Fruit fly (Drosophila melanogaster) whole organism, embryonic: Measurements from ENCODE around the gene CG17768.

Experiments
- CG10654 ChIP-seq: fragments of 200-800 bp; sonication (Bioruptor generic); optimal IDR thresholded peaks from 2 replicates; lab custom pipeline; 2016; ENCODE audit warnings: missing biosample characterization, missing genetic modification characterization
- CG12071 ChIP-seq: fragments of 200-800 bp; sonication (Bioruptor generic); optimal IDR thresholded peaks from 3 replicates; lab custom pipeline; 2018; ENCODE audit warnings: missing biosample characterization, mild to moderate bottlenecking, missing genetic modification characterization
- CG12744 ChIP-seq: fragments of 200-800 bp; sonication (Bioruptor generic); optimal IDR thresholded peaks from 2 replicates; lab custom pipeline; 2016; ENCODE audit warnings: missing biosample characterization, missing genetic modification characterization
- CG15269 ChIP-seq: fragments of 200-800 bp; sonication (Bioruptor generic); optimal IDR thresholded peaks from 2 replicates; lab custom pipeline; 2018; ENCODE audit warnings: missing biosample characterization, mild to moderate bottlenecking, missing genetic modification characterization, moderate library complexity
- CG1529 ChIP-seq: fragments of 200-800 bp; sonication (Bioruptor generic); optimal IDR thresholded peaks from 3 replicates; lab custom pipeline; 2018; ENCODE audit warnings: missing biosample characterization, missing genetic modification characterization
- CG1603 ChIP-seq: fragments of 200-800 bp; sonication (Bioruptor generic); optimal IDR thresholded peaks from 2 replicates; lab custom pipeline; 2019; ENCODE audit warnings: missing biosample characterization, mild to moderate bottlenecking, missing genetic modification characterization, moderate library complexity
- CG1647 ChIP-seq: fragments of 200-800 bp; sonication (Bioruptor generic); optimal IDR thresholded peaks from 3 replicates; lab custom pipeline; 2016; ENCODE audit warnings: missing biosample characterization, missing genetic modification characterization
- CG17359 ChIP-seq: fragments of 200-800 bp; sonication (Bioruptor generic); optimal IDR thresholded peaks from 3 replicates; lab custom pipeline; 2018; ENCODE audit warnings: missing biosample characterization, mild to moderate bottlenecking, missing genetic modification characterization, moderate library complexity
- CG17802 ChIP-seq: fragments of 200-800 bp; sonication (Bioruptor generic); optimal IDR thresholded peaks from 2 replicates; lab custom pipeline; 2018; ENCODE audit warnings: missing biosample characterization, mild to moderate bottlenecking, missing genetic modification characterization, moderate library complexity
- CG18011 ChIP-seq: fragments of 200-800 bp; sonication (Bioruptor generic); optimal IDR thresholded peaks from 2 replicates; lab custom pipeline; 2017; ENCODE audit warnings: missing biosample characterization, missing genetic modification characterization, mild to moderate bottlenecking, moderate library complexity, missing genotype
- CG2116 ChIP-seq: fragments of 200-800 bp; sonication (Bioruptor generic); optimal IDR thresholded peaks from 3 replicates; lab custom pipeline; 2018; ENCODE audit warnings: missing biosample characterization, mild to moderate bottlenecking, missing genetic modification characterization
- CG30020 ChIP-seq: fragments of 200-800 bp; optimal IDR thresholded peaks from 2 replicates; lab custom pipeline; 2019; ENCODE audit warnings: missing biosample characterization, mild to moderate bottlenecking, missing genetic modification characterization, moderate library complexity
- CG3407 ChIP-seq: fragments of 200-800 bp; sonication (Bioruptor generic); optimal IDR thresholded peaks from 2 replicates; lab custom pipeline; 2018; ENCODE audit warnings: missing biosample characterization, mild to moderate bottlenecking, missing genetic modification characterization
- CG42726 ChIP-seq: fragments of 200-800 bp; sonication (Bioruptor generic); IDR thresholded peaks from 2 replicates; pipeline ENCODE4 v1.3.6; 2022; ENCODE audit warnings: missing biosample characterization, missing genetic modification characterization; ENCODE audit not compliant: partially characterized antibody
- CG4854 ChIP-seq: fragments of 200-800 bp; sonication (Bioruptor generic); optimal IDR thresholded peaks from 2 replicates; lab custom pipeline; 2016; ENCODE audit warnings: missing biosample characterization, missing genetic modification characterization, inconsistent platforms
- CG6765 ChIP-seq: fragments of 200-800 bp; sonication (Bioruptor generic); optimal IDR thresholded peaks from 3 replicates; lab custom pipeline; 2017; ENCODE audit warnings: missing biosample characterization, mild to moderate bottlenecking, missing genetic modification characterization
- CG6791 ChIP-seq: fragments of 200-800 bp; sonication (Bioruptor generic); IDR thresholded peaks from 3 replicates; pipeline ENCODE4 v1.3.6; 2022; ENCODE audit warnings: missing biosample characterization, missing genetic modification characterization; ENCODE audit not compliant: partially characterized antibody
- CG8478 ChIP-seq: fragments of >200 bp; optimal IDR thresholded peaks from 2 replicates; lab custom pipeline; 2018
- ERR ChIP-seq: fragments of 200-800 bp; sonication (Bioruptor generic); optimal IDR thresholded peaks from 2 replicates; lab custom pipeline; 2016; ENCODE audit warnings: missing biosample characterization, missing genetic modification characterization
- Fer1 ChIP-seq: fragments of 200-800 bp; sonication (Bioruptor generic); optimal IDR thresholded peaks from 2 replicates; lab custom pipeline; 2017; ENCODE audit warnings: missing biosample characterization, mild to moderate bottlenecking, missing genetic modification characterization
- H2.0 ChIP-seq: fragments of 200-800 bp; sonication (Bioruptor generic); IDR thresholded peaks from 2 replicates; pipeline ENCODE4 v1.3.6; 2022; ENCODE audit warnings: missing biosample characterization, missing genetic modification characterization
- Hmx ChIP-seq: fragments of 200-800 bp; sonication (Bioruptor generic); optimal IDR thresholded peaks from 2 replicates; lab custom pipeline; 2016; ENCODE audit warnings: missing biosample characterization, missing genetic modification characterization
- Lhr ChIP-seq: fragments of 200-800 bp; sonication (Bioruptor generic); optimal IDR thresholded peaks from 3 replicates; lab custom pipeline; 2017; ENCODE audit warnings: mild to moderate bottlenecking, missing biosample characterization, missing genetic modification reagents, missing genetic modification characterization
- MBD-R2 ChIP-seq: fragments of 200-800 bp; sonication (Bioruptor generic); IDR thresholded peaks from 2 replicates; pipeline ENCODE4 v1.3.6; 2022; ENCODE audit warnings: missing biosample characterization, missing genetic modification characterization
- Max ChIP-seq: fragments of 200-800 bp; sonication (Bioruptor generic); optimal IDR thresholded peaks from 2 replicates; lab custom pipeline; 2016; ENCODE audit warnings: missing biosample characterization, mild to moderate bottlenecking, missing genetic modification characterization
- Med ChIP-seq: fragments of 200-800 bp; sonication (Bioruptor generic); peaks from one replicate; lab custom pipeline; 2016; ENCODE audit warnings: missing biosample characterization, missing genetic modification characterization, mild to moderate bottlenecking, inconsistent platforms, moderate library complexity
- Meics ChIP-seq: fragments of 200-800 bp; sonication (Bioruptor generic); optimal IDR thresholded peaks from 2 replicates; lab custom pipeline; 2017; ENCODE audit warnings: missing biosample characterization, mild to moderate bottlenecking, missing genetic modification characterization
- Opbp ChIP-seq: fragments of 200-800 bp; sonication (Bioruptor generic); IDR thresholded peaks from 3 replicates; pipeline ENCODE4 v1.3.6; 2022; ENCODE audit warnings: missing biosample characterization, missing genetic modification characterization; ENCODE audit not compliant: partially characterized antibody
- Sry-β ChIP-seq: fragments of 200-800 bp; sonication (Bioruptor generic); optimal IDR thresholded peaks from 2 replicates; lab custom pipeline; 2018; ENCODE audit warnings: missing biosample characterization, mild to moderate bottlenecking, missing genetic modification characterization, moderate library complexity
- Usf ChIP-seq: fragments of 200-800 bp; sonication (Bioruptor generic); optimal IDR thresholded peaks from 2 replicates; lab custom pipeline; 2017; ENCODE audit warnings: missing genotype, missing biosample characterization, missing genetic modification characterization
- YL-1 ChIP-seq: fragments of 200-800 bp; sonication (Bioruptor generic); optimal IDR thresholded peaks from 3 replicates; lab custom pipeline; 2017; ENCODE audit warnings: missing biosample characterization, mild to moderate bottlenecking, missing genetic modification characterization
- abd-A ChIP-seq: fragments of 200-800 bp; sonication (Bioruptor generic); optimal IDR thresholded peaks from 3 replicates; lab custom pipeline; 2019; ENCODE audit warnings: missing biosample characterization, mild to moderate bottlenecking, missing genetic modification characterization, moderate library complexity
- al ChIP-seq: fragments of 200-800 bp; sonication (Bioruptor generic); IDR thresholded peaks from 2 replicates; pipeline ENCODE4 v1.3.6; 2022; ENCODE audit warnings: missing biosample characterization, missing genetic modification characterization
- gcm2 ChIP-seq: fragments of 200-800 bp; sonication (Bioruptor generic); optimal IDR thresholded peaks from 2 replicates; lab custom pipeline; 2016; ENCODE audit warnings: missing biosample characterization, missing genetic modification characterization
- gsb-n ChIP-seq: fragments of 200-800 bp; sonication (Bioruptor generic); optimal IDR thresholded peaks from 3 replicates; lab custom pipeline; 2018; ENCODE audit warnings: missing biosample characterization, mild to moderate bottlenecking, missing genetic modification characterization
- luna ChIP-seq: fragments of 200-800 bp; sonication (Bioruptor generic); optimal IDR thresholded peaks from 2 replicates; lab custom pipeline; 2016; ENCODE audit warnings: missing biosample characterization, missing genetic modification characterization
- mld ChIP-seq: fragments of 200-800 bp; sonication (Bioruptor generic); IDR thresholded peaks from 3 replicates; pipeline ENCODE4 v1.3.6; 2022; ENCODE audit warnings: missing biosample characterization, missing genetic modification characterization; ENCODE audit not compliant: partially characterized antibody
- pho ChIP-seq: fragments of 200-800 bp; sonication (Bioruptor generic); optimal IDR thresholded peaks from 2 replicates; lab custom pipeline; 2016; ENCODE audit warnings: missing biosample characterization, missing genetic modification characterization
- sisA ChIP-seq: fragments of 200-800 bp; sonication (Bioruptor generic); IDR thresholded peaks from 2 replicates; pipeline ENCODE4 v1.3.6; 2022; ENCODE audit warnings: missing biosample characterization, missing genetic modification characterization
- so ChIP-seq: fragments of 200-800 bp; sonication (Bioruptor generic); IDR thresholded peaks from 3 replicates; pipeline ENCODE4 v1.3.6; 2022; ENCODE audit warnings: missing biosample characterization, missing genetic modification characterization
- sqz ChIP-seq: fragments of 200-800 bp; sonication (Bioruptor generic); optimal IDR thresholded peaks from 3 replicates; lab custom pipeline; 2018; ENCODE audit warnings: missing biosample characterization, mild to moderate bottlenecking, missing genetic modification characterization
- tio ChIP-seq: fragments of 200-800 bp; sonication (Bioruptor generic); optimal IDR thresholded peaks from 2 replicates; lab custom pipeline; 2017; ENCODE audit warnings: missing biosample characterization, missing genetic modification characterization, inconsistent platforms
- trem ChIP-seq: fragments of 200-800 bp; optimal IDR thresholded peaks from 3 replicates; lab custom pipeline; 2019; ENCODE audit warnings: missing biosample characterization, mild to moderate bottlenecking, missing genetic modification characterization, moderate library complexity
- vnd ChIP-seq: fragments of 200-800 bp; sonication (Bioruptor generic); IDR thresholded peaks from 3 replicates; pipeline ENCODE4 v1.3.6; 2022; ENCODE audit warnings: missing biosample characterization, missing genetic modification characterization; ENCODE audit not compliant: partially characterized antibody
- wdn ChIP-seq: fragments of 200-800 bp; sonication (Bioruptor generic); IDR thresholded peaks from 2 replicates; pipeline ENCODE4 v1.3.6; 2022; ENCODE audit warnings: missing biosample characterization, missing genetic modification characterization

CG17768 gene

DNA sequence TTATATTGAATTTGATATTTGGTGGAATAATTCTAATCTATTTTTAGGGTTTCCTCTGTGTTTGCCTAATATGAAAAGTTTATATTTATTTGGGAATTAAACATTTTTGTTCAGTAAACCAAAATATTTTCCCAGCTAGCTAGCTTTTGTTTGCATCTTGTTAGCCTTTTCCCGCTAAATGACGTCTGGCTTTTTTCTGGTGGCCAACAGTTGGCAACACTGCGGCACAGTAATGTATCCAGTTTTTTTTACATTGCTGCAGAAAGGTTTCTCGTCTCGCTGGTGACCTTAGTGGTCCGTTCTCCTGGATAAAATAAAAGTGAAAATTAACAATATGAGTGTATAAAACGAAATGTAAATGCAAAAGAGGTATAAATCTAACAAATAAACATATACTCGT, 40.8 kb downstream of the CG17768 start, which contains the start of gene lft (continued):
- TF ChIP-seq CG10654 (GFP tag; lab: Kevin White, UChicago), result no peak
- no peak for TF ChIP-seq luna (GFP tag; lab: Kevin White, UChicago)
- no peak for TF ChIP-seq abd-A (tag; lab: Kevin White, UChicago)
- TF ChIP-seq CG12744 (GFP tag; lab: Kevin White, UChicago), result no peak
- no peak for TF ChIP-seq Usf (GFP tag; lab: Kevin White, UChicago)
- TF ChIP-seq Max, result no peak
- TF ChIP-seq Sry-β (GFP tag; lab: Kevin White, UChicago), result peak; percentile 90
- no peak for TF ChIP-seq Fer1
- TF ChIP-seq CG12071, result no peak
- no peak for TF ChIP-seq sqz (GFP tag; lab: Kevin White, UChicago)
- no peak for TF ChIP-seq CG4854 (GFP tag; lab: Kevin White, UChicago)
- TF ChIP-seq CG30020 (tag; lab: Kevin White, UChicago), result peak; percentile 80
- TF ChIP-seq CG6791 (GFP tag; lab: Robert Waterston, UW), result no peak
- no peak for TF ChIP-seq CG6765 (GFP tag; lab: Kevin White, UChicago)
- TF ChIP-seq CG18011 (GFP tag; lab: Kevin White, UChicago), result peak; percentile 81
- peak; percentile 16 for TF ChIP-seq CG2116
- TF ChIP-seq gcm2, result no peak
- no peak for TF ChIP-seq wdn (GFP tag; lab: Robert Waterston, UW)
- TF ChIP-seq MBD-R2 (GFP tag; lab: Robert Waterston, UW), result 0 out of 2 replicates have a peak, but pooled peaks have one; percentile 30
- no peak for TF ChIP-seq CG17802 (tag; lab: Kevin White, UChicago)
- no peak for TF ChIP-seq Hmx (GFP tag; lab: Kevin White, UChicago)
- TF ChIP-seq tio (GFP tag; lab: Kevin White, UChicago), result no peak
- TF ChIP-seq trem (tag; lab: Kevin White, UChicago), result peak; percentile 42
- TF ChIP-seq CG17359 (tag; lab: Kevin White, UChicago), result no peak
- no peak for TF ChIP-seq CG1529 (GFP tag; lab: Kevin White, UChicago)
- peak; percentile 73 for TF ChIP-seq Med (GFP tag; lab: Kevin White, UChicago)
- no peak for TF ChIP-seq sisA
- no peak for TF ChIP-seq Opbp
- no peak for TF ChIP-seq CG1647 (GFP tag; lab: Kevin White, UChicago)
- TF ChIP-seq CG1603 (tag; lab: Kevin White, UChicago), result peak; percentile 51
- TF ChIP-seq mld (GFP tag; lab: Robert Waterston, UW), result no peak
- TF ChIP-seq CG8478 (lab: Kevin White, UChicago), result no peak
- no peak for TF ChIP-seq CG42726 (GFP tag; lab: Robert Waterston, UW)
- TF ChIP-seq Meics (GFP tag; lab: Kevin White, UChicago), result no peak
- peak; percentile 32 for TF ChIP-seq YL-1 (GFP tag; lab: Kevin White, UChicago)
- no peak for TF ChIP-seq CG15269 (tag; lab: Kevin White, UChicago)
- TF ChIP-seq H2.0, result no peak
- TF ChIP-seq pho, result no peak
- no peak for TF ChIP-seq al (GFP tag; lab: Robert Waterston, UW)
- no peak for TF ChIP-seq CG3407 (GFP tag; lab: Kevin White, UChicago)
- TF ChIP-seq ERR (GFP tag; lab: Kevin White, UChicago), result no peak
- TF ChIP-seq gsb-n (tag; lab: Kevin White, UChicago), result no peak
- no peak for TF ChIP-seq Lhr (GFP tag; lab: Kevin White, UChicago)
- no peak for TF ChIP-seq vnd
- TF ChIP-seq so (GFP tag; lab: Robert Waterston, UW), result no peak
